Fruit fly (Drosophila melanogaster): ENCODE data around the gene Gr28b.

Gene Gr28b

dm6 chr2L:7420305-7421287 is 41.5 kb downstream of the Gr28b start (continued):
- TF ChIP-seq CG7556 (GFP tag; optimal IDR thresholded peaks at IDR 0.05): peak; percentile 78
- peak; percentile 45 for TF ChIP-seq CG18619 (GFP tag; optimal IDR thresholded peaks at IDR 0.05)
- peak; percentile 51 for TF ChIP-seq CG13775 (GFP tag; optimal IDR thresholded peaks at IDR 0.05)
- peak; percentile 84 for TF ChIP-seq dysf (GFP tag; IDR thresholded peaks at IDR 0.05)
- peak; percentile 33; the same call in 1 of the 2 replicates for TF ChIP-seq Gsc (GFP tag; IDR thresholded peaks at IDR 0.05)
- TF ChIP-seq CG18476 (GFP tag; optimal IDR thresholded peaks at IDR 0.05): no peak
- no peak for TF ChIP-seq run (tag; optimal IDR thresholded peaks at IDR 0.05)
- TF ChIP-seq CG10147 (GFP tag; optimal IDR thresholded peaks at IDR 0.05): peak; percentile 70
- peak; percentile 2 for TF ChIP-seq Mes4 (GFP tag; optimal IDR thresholded peaks at IDR 0.05)
- TF ChIP-seq CG12391 (tag; optimal IDR thresholded peaks at IDR 0.05): peak; percentile 65
- TF ChIP-seq Sry-δ (GFP tag; optimal IDR thresholded peaks at IDR 0.05): peak; percentile 18
- peak; percentile 7 for TF ChIP-seq CG2116 (GFP tag; optimal IDR thresholded peaks at IDR 0.05)
- TF ChIP-seq sisA (GFP tag; IDR thresholded peaks at IDR 0.05): peak; percentile 75
- TF ChIP-seq Adf1 (GFP tag; IDR thresholded peaks at IDR 0.05): peak; percentile 18
- TF ChIP-seq CG11247 (GFP tag; IDR thresholded peaks at IDR 0.05): peak; percentile 51; the same call in 1 of the 2 replicates
- TF ChIP-seq CG30403 (GFP tag; optimal IDR thresholded peaks at IDR 0.05): peak; percentile 78
- TF ChIP-seq Lpt (GFP tag; optimal IDR thresholded peaks at IDR 0.05): no peak
- TF ChIP-seq Doc3 (GFP tag; IDR thresholded peaks at IDR 0.05; ENCODE audit: partially characterized antibody): no peak
- TF ChIP-seq sob (GFP tag; IDR thresholded peaks at IDR 0.05): peak; percentile 68
- TF ChIP-seq Lhr (GFP tag; optimal IDR thresholded peaks at IDR 0.05): no peak
- no peak for TF ChIP-seq CG15696 (tag; optimal IDR thresholded peaks at IDR 0.05)
- TF ChIP-seq sr (GFP tag; IDR thresholded peaks at IDR 0.05): no peak
- TF ChIP-seq inv (GFP tag; IDR thresholded peaks at IDR 0.05; ENCODE audit: partially characterized antibody): no peak
- peak; percentile 87 for TF ChIP-seq lab (GFP tag; optimal IDR thresholded peaks at IDR 0.05)
- TF ChIP-seq nerfin-1 (tag; optimal IDR thresholded peaks at IDR 0.05): no peak
- peak; percentile 67 for TF ChIP-seq CG6272 (GFP tag; IDR thresholded peaks at IDR 0.05)
- TF ChIP-seq MBD-R2 (GFP tag; IDR thresholded peaks at IDR 0.05): peak; percentile 42; the same call in 1 of the 2 replicates
- TF ChIP-seq sqz (GFP tag; optimal IDR thresholded peaks at IDR 0.05): no peak
- TF ChIP-seq Nf-YB (GFP tag; optimal IDR thresholded peaks at IDR 0.05): peak; percentile 11
- TF ChIP-seq NC2α (GFP tag; optimal IDR thresholded peaks at IDR 0.05): no peak
- TF ChIP-seq CG8944 (GFP tag; optimal IDR thresholded peaks at IDR 0.05): peak; percentile 65
- TF ChIP-seq Atf6 (GFP tag; IDR thresholded peaks at IDR 0.05): peak; percentile 61
- no peak for TF ChIP-seq CG33557 (GFP tag; optimal IDR thresholded peaks at IDR 0.05)
- peak; percentile 72 for TF ChIP-seq wdn (GFP tag; IDR thresholded peaks at IDR 0.05)
- TF ChIP-seq CG9727 (GFP tag; optimal IDR thresholded peaks at IDR 0.05): peak; percentile 75
- no peak for TF ChIP-seq CG17829 (tag; optimal IDR thresholded peaks at IDR 0.05)
- peak; percentile 57 for TF ChIP-seq ATbp (GFP tag; optimal IDR thresholded peaks at IDR 0.05)
- TF ChIP-seq usp (GFP tag; optimal IDR thresholded peaks at IDR 0.05): no peak
- TF ChIP-seq Optix (GFP tag; IDR thresholded peaks at IDR 0.05): no peak; the same call in 2 of the 3 replicates
- TF ChIP-seq CG12219 (GFP tag; optimal IDR thresholded peaks at IDR 0.05): peak; percentile 30
- peak; percentile 55; the same call in 2 of the 3 replicates for TF ChIP-seq Mrtf (GFP tag; IDR thresholded peaks at IDR 0.05)
- TF ChIP-seq CG34422 (GFP tag; IDR thresholded peaks at IDR 0.05): peak; percentile 52; the same call in 2 of the 3 replicates
- TF ChIP-seq bab2 (GFP tag; optimal IDR thresholded peaks at IDR 0.05): peak; percentile 15
- no peak for TF ChIP-seq D (optimal IDR thresholded peaks at IDR 0.05)
- peak; percentile 30 for TF ChIP-seq D (GFP tag; optimal IDR thresholded peaks at IDR 0.05)
- TF ChIP-seq shn (GFP tag; optimal IDR thresholded peaks at IDR 0.05): peak; percentile 79
- TF ChIP-seq NFAT (GFP tag; IDR thresholded peaks at IDR 0.05): peak; percentile 65
- peak; percentile 74 for TF ChIP-seq Hand (GFP tag; optimal IDR thresholded peaks at IDR 0.05)
- TF ChIP-seq cwo (GFP tag; optimal IDR thresholded peaks at IDR 0.05): peak; percentile 73
